Fruit fly (Drosophila melanogaster) whole organism, embryonic: Measurements from ENCODE around the gene Faa.

Experiments
- Bgb ChIP-seq: fragments of 200-800 bp; sonication (Bioruptor generic); IDR thresholded peaks from 2 replicates; pipeline ENCODE4 v1.3.6; 2022; ENCODE audit warnings: missing biosample characterization, missing genetic modification characterization; ENCODE audit not compliant: partially characterized antibody
- CG10209 ChIP-seq: fragments of 200-800 bp; sonication (Bioruptor generic); optimal IDR thresholded peaks from 3 replicates; lab custom pipeline; 2017; ENCODE audit warnings: missing biosample characterization, mild to moderate bottlenecking, missing genetic modification characterization, missing genetic modification reagents
- CG10267 ChIP-seq: fragments of 200-800 bp; sonication (Bioruptor generic); optimal IDR thresholded peaks from 2 replicates; lab custom pipeline; 2018; ENCODE audit warnings: missing biosample characterization, mild to moderate bottlenecking, missing genetic modification characterization, moderate library complexity
- CG10366 ChIP-seq: fragments of 200-800 bp; sonication (Bioruptor generic); IDR thresholded peaks from 2 replicates; pipeline ENCODE4 v1.3.6; 2022; ENCODE audit warnings: missing biosample characterization, missing genetic modification characterization
- CG11247 ChIP-seq: fragments of 200-800 bp; sonication (Bioruptor generic); IDR thresholded peaks from 2 replicates; pipeline ENCODE4 v1.3.6; 2022; ENCODE audit warnings: missing biosample characterization, missing genetic modification characterization
- CG11695 ChIP-seq: fragments of 200-800 bp; sonication (Bioruptor generic); IDR thresholded peaks from 3 replicates; pipeline ENCODE4 v1.3.6; 2022; ENCODE audit warnings: missing biosample characterization, missing genetic modification characterization
- CG12104 ChIP-seq: fragments of 200-800 bp; sonication (Bioruptor generic); optimal IDR thresholded peaks from 3 replicates; lab custom pipeline; 2016; ENCODE audit warnings: missing biosample characterization, missing genetic modification characterization
- CG14860 ChIP-seq: fragments of 200-800 bp; sonication (Bioruptor generic); IDR thresholded peaks from 3 replicates; pipeline ENCODE4 v1.3.6; 2022; ENCODE audit warnings: missing biosample characterization, missing genetic modification characterization; ENCODE audit not compliant: partially characterized antibody
- CG15011 ChIP-seq: fragments of 200-800 bp; sonication (Bioruptor generic); optimal IDR thresholded peaks from 3 replicates; lab custom pipeline; 2018; ENCODE audit warnings: missing biosample characterization, mild to moderate bottlenecking, missing genetic modification characterization
- CG15073 ChIP-seq: fragments of 200-800 bp; sonication (Bioruptor generic); optimal IDR thresholded peaks from 2 replicates; lab custom pipeline; 2016; ENCODE audit warnings: missing biosample characterization, missing genetic modification characterization
- CG15601 ChIP-seq: fragments of 200-800 bp; sonication (Bioruptor generic); optimal IDR thresholded peaks from 3 replicates; lab custom pipeline; 2019; ENCODE audit warnings: missing biosample characterization, mild to moderate bottlenecking, missing genetic modification characterization, moderate library complexity
- CG16779 ChIP-seq: fragments of 200-800 bp; sonication (Bioruptor generic); IDR thresholded peaks from 2 replicates; pipeline ENCODE4 v1.3.6; 2022; ENCODE audit warnings: missing biosample characterization, missing genetic modification characterization
- CG16863 ChIP-seq: fragments of 200-800 bp; sonication (Bioruptor generic); optimal IDR thresholded peaks from 3 replicates; lab custom pipeline; 2016; ENCODE audit warnings: missing biosample characterization, missing genetic modification characterization
- CG2678 ChIP-seq: fragments of 200-800 bp; sonication (Bioruptor generic); optimal IDR thresholded peaks from 3 replicates; lab custom pipeline; 2019; ENCODE audit warnings: missing biosample characterization, mild to moderate bottlenecking, missing genetic modification characterization, moderate library complexity
- CG2875 ChIP-seq: fragments of 200-800 bp; sonication (Bioruptor generic); optimal IDR thresholded peaks from 2 replicates; lab custom pipeline; 2017; ENCODE audit warnings: missing biosample characterization, mild to moderate bottlenecking, missing genetic modification characterization, missing genetic modification reagents
- CG30020 ChIP-seq: fragments of 200-800 bp; optimal IDR thresholded peaks from 2 replicates; lab custom pipeline; 2019; ENCODE audit warnings: missing biosample characterization, mild to moderate bottlenecking, missing genetic modification characterization, moderate library complexity
- CG30403 ChIP-seq: fragments of 200-800 bp; sonication (Bioruptor generic); optimal IDR thresholded peaks from 3 replicates; lab custom pipeline; 2016; ENCODE audit warnings: missing biosample characterization, missing genetic modification characterization
- CG31224 ChIP-seq: fragments of 200-800 bp; sonication (Bioruptor generic); IDR thresholded peaks from 2 replicates; pipeline ENCODE4 v1.3.6; 2022; ENCODE audit warnings: missing biosample characterization, missing genetic modification characterization
- CG3838 ChIP-seq: fragments of 200-800 bp; sonication (Bioruptor generic); optimal IDR thresholded peaks from 3 replicates; lab custom pipeline; 2016; ENCODE audit warnings: missing biosample characterization, missing genetic modification characterization
- CG4404 ChIP-seq: fragments of 200-800 bp; sonication (Bioruptor generic); IDR thresholded peaks from 2 replicates; pipeline ENCODE4 v1.3.6; 2022; ENCODE audit warnings: missing biosample characterization, missing genetic modification characterization
- CG4730 ChIP-seq: fragments of 200-800 bp; sonication (Bioruptor generic); IDR thresholded peaks from 2 replicates; pipeline ENCODE4 v1.3.6; 2022; ENCODE audit warnings: missing biosample characterization, missing genetic modification characterization
- CG6175 ChIP-seq: fragments of 200-800 bp; sonication (Bioruptor generic); IDR thresholded peaks from 3 replicates; pipeline ENCODE4 v1.3.6; 2022; ENCODE audit warnings: missing biosample characterization, missing genetic modification characterization
- CG6765 ChIP-seq: fragments of 200-800 bp; sonication (Bioruptor generic); optimal IDR thresholded peaks from 3 replicates; lab custom pipeline; 2017; ENCODE audit warnings: missing biosample characterization, mild to moderate bottlenecking, missing genetic modification characterization
- CG8388 ChIP-seq: fragments of 200-800 bp; sonication (Bioruptor generic); optimal IDR thresholded peaks from 2 replicates; lab custom pipeline; 2019; ENCODE audit warnings: missing biosample characterization, mild to moderate bottlenecking, missing genetic modification characterization, moderate library complexity
- CG8924 ChIP-seq: fragments of 200-800 bp; optimal IDR thresholded peaks from 3 replicates; lab custom pipeline; 2019; ENCODE audit warnings: missing biosample characterization, mild to moderate bottlenecking, missing genetic modification characterization, moderate library complexity
- Dp ChIP-seq: fragments of 200-800 bp; sonication (Bioruptor generic); optimal IDR thresholded peaks from 2 replicates; lab custom pipeline; 2018; ENCODE audit warnings: missing biosample characterization, mild to moderate bottlenecking, missing genetic modification characterization, moderate library complexity
- Fer3 ChIP-seq: fragments of 200-800 bp; sonication (Bioruptor generic); optimal IDR thresholded peaks from 2 replicates; lab custom pipeline; 2018; ENCODE audit warnings: missing biosample characterization, mild to moderate bottlenecking, missing genetic modification characterization, moderate library complexity
- Hr51 ChIP-seq, 2 experiments: fragments of 200-800 bp; sonication (Bioruptor generic); optimal IDR thresholded peaks; 2 replicates in 1 of 2; 3 replicates in 1 of 2; lab custom pipeline; 2016 to 2018; ENCODE audit warnings: missing biosample characterization in 2 of 2, missing genetic modification characterization in 2 of 2, mild to moderate bottlenecking in 1 of 2, moderate library complexity in 1 of 2
- MTF-1 ChIP-seq: fragments of 200-800 bp; sonication (Bioruptor generic); optimal IDR thresholded peaks from 2 replicates; lab custom pipeline; 2018; ENCODE audit warnings: missing biosample characterization, mild to moderate bottlenecking, missing genetic modification characterization, borderline replicate concordance
- NfI ChIP-seq: fragments of 200-800 bp; sonication (Bioruptor generic); optimal IDR thresholded peaks from 3 replicates; lab custom pipeline; 2018; ENCODE audit warnings: missing biosample characterization, mild to moderate bottlenecking, missing genetic modification characterization, moderate library complexity
- ci ChIP-seq: fragments of 200-800 bp; sonication (Bioruptor generic); IDR thresholded peaks from 3 replicates; pipeline ENCODE4 v1.3.6; 2022; ENCODE audit warnings: missing biosample characterization, missing genetic modification characterization
- exex ChIP-seq: fragments of 200-800 bp; sonication (Bioruptor generic); optimal IDR thresholded peaks from 4 replicates; lab custom pipeline; 2018; ENCODE audit warnings: missing biosample characterization, mild to moderate bottlenecking, missing genetic modification characterization, moderate library complexity
- gce ChIP-seq: fragments of 200-800 bp; sonication (Bioruptor generic); IDR thresholded peaks from 3 replicates; pipeline ENCODE4 v1.3.6; 2022; ENCODE audit warnings: missing biosample characterization, missing genetic modification characterization
- gcm ChIP-seq: fragments of 200-800 bp; sonication (Bioruptor generic); optimal IDR thresholded peaks from 2 replicates; lab custom pipeline; 2019; ENCODE audit warnings: missing biosample characterization, mild to moderate bottlenecking, missing genetic modification characterization, moderate library complexity
- gem ChIP-seq: fragments of 200-800 bp; sonication (Bioruptor generic); optimal IDR thresholded peaks from 2 replicates; lab custom pipeline; 2019; ENCODE audit warnings: missing biosample characterization, mild to moderate bottlenecking, missing genetic modification characterization, moderate library complexity
- grn ChIP-seq: fragments of 200-800 bp; sonication (Bioruptor generic); optimal IDR thresholded peaks from 3 replicates; lab custom pipeline; 2017; ENCODE audit warnings: missing biosample characterization, missing genetic modification characterization
- jing ChIP-seq: fragments of 200-800 bp; sonication (Bioruptor generic); optimal IDR thresholded peaks from 2 replicates; lab custom pipeline; 2018; ENCODE audit warnings: missing biosample characterization, mild to moderate bottlenecking, missing genetic modification characterization
- kah ChIP-seq: fragments of 200-800 bp; sonication (Bioruptor generic); optimal IDR thresholded peaks from 2 replicates; lab custom pipeline; 2018; ENCODE audit warnings: missing biosample characterization, mild to moderate bottlenecking, missing genetic modification characterization
- kay ChIP-seq: fragments of 200-800 bp; sonication (Bioruptor generic); optimal IDR thresholded peaks from 2 replicates; lab custom pipeline; 2016; ENCODE audit warnings: missing biosample characterization, missing genetic modification characterization
- lilli ChIP-seq: fragments of 200-800 bp; sonication (Bioruptor generic); optimal IDR thresholded peaks from 3 replicates; lab custom pipeline; 2016; ENCODE audit warnings: missing biosample characterization, missing genetic modification characterization
- mld ChIP-seq: fragments of 200-800 bp; sonication (Bioruptor generic); IDR thresholded peaks from 3 replicates; pipeline ENCODE4 v1.3.6; 2022; ENCODE audit warnings: missing biosample characterization, missing genetic modification characterization; ENCODE audit not compliant: partially characterized antibody
- pzg ChIP-seq: fragments of 200-800 bp; sonication (Bioruptor generic); optimal IDR thresholded peaks from 3 replicates; lab custom pipeline; 2018; ENCODE audit warnings: missing biosample characterization, mild to moderate bottlenecking, missing genetic modification characterization, moderate library complexity
- shn ChIP-seq: fragments of 200-800 bp; sonication (Bioruptor generic); optimal IDR thresholded peaks from 3 replicates; lab custom pipeline; 2016; ENCODE audit warnings: missing biosample characterization, missing genetic modification characterization
- sna ChIP-seq: fragments of 200-800 bp; sonication (Bioruptor generic); IDR thresholded peaks from 2 replicates; pipeline ENCODE4 v1.3.6; 2022; ENCODE audit warnings: missing biosample characterization, missing genetic modification characterization; ENCODE audit not compliant: partially characterized antibody
- toy ChIP-seq: fragments of 200-800 bp; sonication (Bioruptor generic); IDR thresholded peaks from 2 replicates; pipeline ENCODE4 v1.3.6; 2022; ENCODE audit warnings: missing biosample characterization, missing genetic modification characterization
- tup ChIP-seq: fragments of 200-800 bp; sonication (Bioruptor generic); optimal IDR thresholded peaks from 2 replicates; lab custom pipeline; 2016; ENCODE audit warnings: missing biosample characterization, mild to moderate bottlenecking, missing genetic modification characterization, moderate library complexity
- wdn ChIP-seq: fragments of 200-800 bp; sonication (Bioruptor generic); IDR thresholded peaks from 2 replicates; pipeline ENCODE4 v1.3.6; 2022; ENCODE audit warnings: missing biosample characterization, missing genetic modification characterization

Faa gene

dm6 chr3L:4116490-4117367 lies 43.0 kb upstream of the Faa start (continued):
- TF ChIP-seq CG12104 (GFP tag; lab: Kevin White, UChicago), result no peak
- TF ChIP-seq Dp (GFP tag; lab: Kevin White, UChicago), result no peak
- no peak for TF ChIP-seq kay (GFP tag; lab: Kevin White, UChicago)
- no peak for TF ChIP-seq CG15011
- no peak for TF ChIP-seq tup (GFP tag; lab: Kevin White, UChicago)
- no peak for TF ChIP-seq CG11247 (GFP tag; lab: Robert Waterston, UW)
- TF ChIP-seq CG11695 (GFP tag; lab: Robert Waterston, UW), result no peak
- TF ChIP-seq jing, result no peak
- TF ChIP-seq pzg (GFP tag; lab: Kevin White, UChicago), result no peak
- no peak for TF ChIP-seq CG16779 (GFP tag; lab: Robert Waterston, UW)
- no peak for TF ChIP-seq gcm
- TF ChIP-seq CG6765 (GFP tag; lab: Kevin White, UChicago), result no peak
- no peak for TF ChIP-seq CG31224 (GFP tag; lab: Robert Waterston, UW)
- TF ChIP-seq kah (GFP tag; lab: Kevin White, UChicago), result no peak
- no peak for TF ChIP-seq wdn (GFP tag; lab: Robert Waterston, UW)
- TF ChIP-seq Hr51 (GFP tag; optimal IDR thresholded peaks at IDR 0.05; lab: Kevin White, UChicago), result peak in 1 of 2 experiments; percentile 3
- TF ChIP-seq CG30403 (GFP tag; lab: Kevin White, UChicago), result no peak
- TF ChIP-seq CG4404, result no peak
- TF ChIP-seq CG15073 (GFP tag; lab: Kevin White, UChicago), result no peak
- peak; percentile 10 for TF ChIP-seq Fer3 (tag; lab: Kevin White, UChicago)
- TF ChIP-seq sna (GFP tag; lab: Robert Waterston, UW), result no peak
- TF ChIP-seq CG16863, result no peak
- no peak for TF ChIP-seq CG10366 (GFP tag; lab: Robert Waterston, UW)
- TF ChIP-seq exex (tag; lab: Kevin White, UChicago), result peak; percentile 33
- TF ChIP-seq gem, result no peak
- no peak for TF ChIP-seq CG8924 (tag; lab: Kevin White, UChicago)
- TF ChIP-seq lilli (GFP tag; lab: Kevin White, UChicago), result no peak
- no peak for TF ChIP-seq CG6175
- TF ChIP-seq CG14860 (GFP tag; lab: Robert Waterston, UW), result no peak
- no peak for TF ChIP-seq Bgb (GFP tag; lab: Robert Waterston, UW)
- TF ChIP-seq shn, result no peak
- peak; percentile 16 for TF ChIP-seq CG15601 (tag; lab: Kevin White, UChicago)
- TF ChIP-seq CG8388, result no peak
- TF ChIP-seq grn (GFP tag; lab: Kevin White, UChicago), result peak; percentile 49
- TF ChIP-seq CG10209, result no peak
- no peak for TF ChIP-seq CG4730 (GFP tag; lab: Robert Waterston, UW)
- TF ChIP-seq CG2875 (GFP tag; lab: Kevin White, UChicago), result peak; percentile 22
- TF ChIP-seq CG3838 (GFP tag; lab: Kevin White, UChicago), result no peak
- no peak for TF ChIP-seq CG10267 (tag; lab: Kevin White, UChicago)
- TF ChIP-seq ci, result peak; percentile 55; the same call in 2 of the 3 replicates
- 0 out of 3 replicates have a peak, but pooled peaks have one; percentile 13 for TF ChIP-seq gce (GFP tag; lab: Robert Waterston, UW)
- TF ChIP-seq CG30020 (tag; lab: Kevin White, UChicago), result no peak
- no peak for TF ChIP-seq toy (GFP tag; lab: Robert Waterston, UW)
- TF ChIP-seq NfI (GFP tag; lab: Kevin White, UChicago), result no peak
- 0 out of 3 replicates have a peak, but pooled peaks have one; percentile 34 for TF ChIP-seq mld
- TF ChIP-seq MTF-1 (GFP tag; lab: Kevin White, UChicago), result no peak
- peak; percentile 13 for TF ChIP-seq CG2678 (tag; lab: Kevin White, UChicago)
